Worm (Caenorhabditis elegans) whole organism, L1 larva: ENCODE results near the gene C17E7.12.

Experiments
- aha-1 ChIP-seq: fragments of 150-350 bp; optimal IDR thresholded peaks from 2 replicates; lab custom pipeline; 2014; ENCODE audit warnings: missing biosample characterization, missing genetic modification characterization
- ama-1 ChIP-seq: fragments of 150-350 bp; optimal IDR thresholded peaks from 2 replicates; lab custom pipeline; 2014
- dpl-1 ChIP-seq, 3 experiments: fragments of 150-350 bp in 2 of 3; sonication (generic microtip) in 1 of 3; optimal IDR thresholded peaks; 2 replicates each; lab custom pipeline; 2014 to 2017; ENCODE audit warnings: missing biosample characterization in 3 of 3, missing genetic modification characterization in 3 of 3, missing genetic modification reagents in 3 of 3
- elt-2 ChIP-seq: sonication (generic microtip); optimal IDR thresholded peaks from 2 replicates; lab custom pipeline; 2016; ENCODE audit warnings: missing genetic modification characterization, mild to moderate bottlenecking, inconsistent platforms, missing compliant biosample characterization, missing genetic modification reagents
- fkh-10 ChIP-seq: sonication (generic microtip); optimal IDR thresholded peaks from 2 replicates; lab custom pipeline; 2017; ENCODE audit warnings: missing biosample characterization, missing genetic modification reagents, missing genetic modification characterization
- lsy-2 ChIP-seq, 2 experiments: fragments of 150-350 bp; optimal IDR thresholded peaks; 2 replicates each; lab custom pipeline; 2014; ENCODE audit warnings: missing biosample characterization in 2 of 2, missing genetic modification characterization in 2 of 2
- nhr-28 ChIP-seq: fragments of 150-350 bp; optimal IDR thresholded peaks from 2 replicates; lab custom pipeline; 2014; ENCODE audit warnings: missing biosample characterization, missing genetic modification characterization
- nhr-47 ChIP-seq: sonication (generic microtip); optimal IDR thresholded peaks from 2 replicates; lab custom pipeline; 2016; ENCODE audit warnings: mild to moderate bottlenecking, missing genetic modification characterization, moderate library complexity, missing compliant biosample characterization
- nhr-71 ChIP-seq: sonication (generic microtip); optimal IDR thresholded peaks from 2 replicates; lab custom pipeline; 2016; ENCODE audit warnings: mild to moderate bottlenecking, missing genetic modification characterization, moderate library complexity, missing compliant biosample characterization
- nhr-77 ChIP-seq: fragments of 150-350 bp; optimal IDR thresholded peaks from 2 replicates; lab custom pipeline; 2014; ENCODE audit warnings: missing biosample characterization, missing genetic modification characterization
- nhr-84 ChIP-seq: sonication (generic microtip); optimal IDR thresholded peaks from 2 replicates; lab custom pipeline; 2017; ENCODE audit warnings: missing biosample characterization, missing genetic modification characterization
- rnt-1 ChIP-seq: sonication (generic microtip); optimal IDR thresholded peaks from 2 replicates; lab custom pipeline; 2016; ENCODE audit warnings: mild to moderate bottlenecking, missing genetic modification characterization, moderate library complexity, missing compliant biosample characterization

DNA sequence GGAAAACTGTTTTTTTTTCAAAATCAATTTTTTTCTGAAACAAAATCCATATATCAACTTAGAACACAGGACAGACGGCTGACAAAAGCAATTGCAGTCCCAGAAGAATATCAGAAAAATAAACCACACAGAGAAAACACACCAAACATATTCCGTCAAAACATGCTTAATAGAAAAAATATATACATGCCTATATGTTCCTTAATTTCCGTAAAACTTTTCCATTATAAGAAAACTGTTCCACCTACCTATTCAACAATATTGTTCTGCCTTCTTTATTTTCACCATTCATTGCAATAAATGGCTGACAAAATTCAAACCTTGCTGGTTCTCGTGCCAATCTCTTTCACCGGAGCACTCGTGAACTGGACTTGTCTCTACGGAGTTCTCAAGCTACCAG, 39.5 kb upstream of the C17E7.12 start, which contains the start of gene srx-63:
- no peak for TF ChIP-seq aha-1 (tag; lab: Kevin White, UChicago)
- no peak for TF ChIP-seq fkh-10 (GFP tag; lab: Kevin White, UChicago)
- no peak for TF ChIP-seq lsy-2 (tag; optimal IDR thresholded peaks at IDR 0.05; lab: Kevin White, UChicago)
- no peak for TF ChIP-seq elt-2 (tag; lab: Kevin White, UChicago)
- TF ChIP-seq rnt-1 (tag; lab: Kevin White, UChicago): no peak
- TF ChIP-seq nhr-28 (tag; lab: Kevin White, UChicago): no peak
- no peak for TF ChIP-seq dpl-1 (GFP tag; optimal IDR thresholded peaks at IDR 0.05; lab: Kevin White, UChicago)
- no peak for TF ChIP-seq nhr-71 (tag; lab: Kevin White, UChicago)
- no peak for TF ChIP-seq nhr-77 (tag; lab: Kevin White, UChicago)
- no peak for TF ChIP-seq nhr-84 (tag; lab: Kevin White, UChicago)
- TF ChIP-seq nhr-47 (tag; lab: Kevin White, UChicago): no peak
- TF ChIP-seq ama-1 (lab: Kevin White, UChicago): no peak
